Worm (Caenorhabditis elegans) whole organism, early embryonic: Measurements from ENCODE around the gene F38B6.7.

ENCODE experiments used
- F13C5.2 ChIP-seq: sonication (generic microtip); optimal IDR thresholded peaks from 2 replicates; lab custom pipeline; 2017; ENCODE audit warnings: mild to moderate bottlenecking, missing genetic modification characterization, inconsistent platforms, missing compliant biosample characterization
- ama-1 ChIP-seq: fragments of 150-350 bp; optimal IDR thresholded peaks from 2 replicates; lab custom pipeline; 2014
- ets-7 ChIP-seq: sonication (generic microtip); optimal IDR thresholded peaks from 2 replicates; lab custom pipeline; 2016; ENCODE audit warnings: missing genotype, missing genetic modification characterization, missing compliant biosample characterization
- flt-1 ChIP-seq: fragments of 200-800 bp; sonication (Bioruptor generic); IDR thresholded peaks from 2 replicates; pipeline ENCODE4 v1.3.6; 2022; ENCODE audit warnings: missing genetic modification characterization, missing compliant biosample characterization

DNA sequence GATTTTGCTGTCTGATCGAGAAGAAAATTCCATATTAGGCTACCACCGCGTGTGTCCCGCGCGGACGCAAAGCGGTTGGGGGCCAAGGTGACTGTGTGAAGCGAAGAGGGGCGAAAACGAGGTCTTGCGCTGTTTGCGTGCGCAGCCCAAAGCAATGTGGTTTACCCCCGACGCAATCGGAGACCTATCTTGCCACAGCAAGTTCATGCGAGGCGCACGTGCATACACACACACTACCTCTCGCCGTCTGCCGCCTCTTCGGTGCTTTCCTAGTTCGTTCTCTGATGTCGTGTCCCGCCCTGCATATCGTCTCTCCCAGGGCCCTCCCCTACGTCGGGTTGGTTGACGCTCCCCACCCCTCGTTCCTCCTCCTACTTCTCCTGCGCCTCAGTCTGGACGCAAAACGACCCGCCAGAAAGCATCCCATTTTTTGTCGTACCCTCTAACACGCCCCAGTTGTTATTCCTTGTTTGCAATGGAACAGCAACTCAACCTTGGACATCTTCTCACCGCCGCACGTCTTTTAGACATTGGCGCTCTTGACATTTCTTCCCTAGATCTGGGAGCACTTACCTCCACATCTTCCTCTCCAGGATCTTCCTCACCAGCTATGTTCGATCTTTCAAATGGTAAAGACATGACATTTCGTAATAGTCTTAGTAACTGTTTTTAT is 44.0 kb upstream of the F38B6.7 start, which contains the start of gene mdl-1:
- TF ChIP-seq ets-7 (tag; lab: Kevin White, UChicago) = peak; percentile 34
- TF ChIP-seq F13C5.2 (tag; lab: Kevin White, UChicago) = peak; percentile 76
- TF ChIP-seq flt-1 (GFP tag; lab: Robert Waterston, UW) = peak; percentile 68
- no peak for TF ChIP-seq ama-1
